Worm (Caenorhabditis elegans) whole organism, L3 larva: ENCODE measurements around the gene hlh-15.

Experiments
- snpc-4 ChIP-seq: fragments of 150-350 bp; optimal IDR thresholded peaks from 2 replicates; lab custom pipeline; 2014; ENCODE audit warnings: missing biosample characterization, missing genetic modification characterization
- unc-39 ChIP-seq: sonication (generic microtip); optimal IDR thresholded peaks from 4 replicates; lab custom pipeline; 2017; ENCODE audit warnings: missing biosample characterization, missing genetic modification characterization

ce11 chrX:2459793-2460192 lies 46.6 kb upstream of the hlh-15 start, which contains the start of gene fox-1:
- TF ChIP-seq snpc-4 (tag; lab: Kevin White, UChicago) = no peak
- TF ChIP-seq unc-39 (tag; lab: Kevin White, UChicago) = no peak
